Worm (Caenorhabditis elegans) whole organism, L3 larva: ENCODE measurements around the gene R02F2.4.

Experiments
- ceh-82 ChIP-seq: fragments of 150-350 bp; optimal IDR thresholded peaks from 2 replicates; lab custom pipeline; 2014; ENCODE audit warnings: missing biosample characterization, missing genetic modification characterization
- jun-1 ChIP-seq: fragments of 150-350 bp; optimal IDR thresholded peaks from 2 replicates; lab custom pipeline; 2014; ENCODE audit warnings: missing biosample characterization, missing genetic modification reagents, missing genetic modification characterization
- mdl-1 ChIP-seq: fragments of 150-350 bp; optimal IDR thresholded peaks from 2 replicates; lab custom pipeline; 2014; ENCODE audit warnings: missing biosample characterization, missing genetic modification characterization
- nhr-25 ChIP-seq: sonication (generic microtip); optimal IDR thresholded peaks from 2 replicates; lab custom pipeline; 2017; ENCODE audit warnings: missing biosample characterization, missing genetic modification characterization
- pha-4 ChIP-seq: fragments of 150-350 bp; optimal IDR thresholded peaks from 2 replicates; lab custom pipeline; 2014; ENCODE audit warnings: missing biosample characterization, missing genetic modification reagents, missing genetic modification characterization
- snpc-4 ChIP-seq: fragments of 150-350 bp; optimal IDR thresholded peaks from 2 replicates; lab custom pipeline; 2014; ENCODE audit warnings: missing biosample characterization, missing genetic modification characterization
- zag-1 ChIP-seq: fragments of 150-350 bp; optimal IDR thresholded peaks from 2 replicates; lab custom pipeline; 2014; ENCODE audit warnings: missing biosample characterization, missing genetic modification characterization

ce11 chrIII:5512502-5512901 lies 28.4 kb downstream of the R02F2.4 start, which contains the start of gene pqn-25:
- TF ChIP-seq zag-1 (tag; lab: Kevin White, UChicago) (no peak), nhr-25 (no peak), mdl-1 (tag; lab: Kevin White, UChicago) (no peak), snpc-4 (no peak), ceh-82 (no peak), pha-4 (tag; lab: Kevin White, UChicago) (no peak), jun-1 (no peak)
